Worm (Caenorhabditis elegans) whole organism, L1 larva: ENCODE results near the gene nhr-242.

Experiments used
- C34B4.2 ChIP-seq: sonication (generic microtip); optimal IDR thresholded peaks from 2 replicates; lab custom pipeline; 2017; ENCODE audit warnings: mild to moderate bottlenecking, missing genetic modification characterization, missing compliant biosample characterization
- ceh-63 ChIP-seq: fragments of 200-800 bp; sonication (Bioruptor generic); optimal IDR thresholded peaks from 2 replicates; lab custom pipeline; 2018; ENCODE audit warnings: mild to moderate bottlenecking, missing genetic modification characterization, missing compliant biosample characterization
- ceh-8 ChIP-seq: fragments of 200-800 bp; sonication (Bioruptor generic); optimal IDR thresholded peaks from 2 replicates; lab custom pipeline; 2018; ENCODE audit warnings: mild to moderate bottlenecking, missing genetic modification characterization, moderate library complexity, missing compliant biosample characterization
- egl-27 ChIP-seq, 2 experiments: fragments of 150-350 bp in 1 of 2; sonication (generic microtip); optimal IDR thresholded peaks; 3 replicates each; lab custom pipeline; 2017 to 2018; ENCODE audit warnings: missing biosample characterization in 2 of 2, missing genetic modification characterization in 2 of 2, missing genetic modification reagents in 2 of 2
- fos-1 ChIP-seq: fragments of 150-350 bp; optimal IDR thresholded peaks from 2 replicates; lab custom pipeline; 2014; ENCODE audit warnings: missing biosample characterization, missing genetic modification characterization
- lin-14 ChIP-seq: fragments of 200-800 bp; sonication (Bioruptor generic); optimal IDR thresholded peaks from 2 replicates; lab custom pipeline; 2018; ENCODE audit warnings: mild to moderate bottlenecking, missing genetic modification characterization, moderate library complexity, missing compliant biosample characterization
- lin-35 ChIP-seq, 2 experiments: fragments of 150-350 bp; optimal IDR thresholded peaks; 2 replicates each; lab custom pipeline; 2014; ENCODE audit warnings: missing biosample characterization in 2 of 2, missing genetic modification characterization in 2 of 2, missing genetic modification reagents in 2 of 2
- mab-9 ChIP-seq: fragments of 200-800 bp; sonication (Bioruptor generic); IDR thresholded peaks from 2 replicates; pipeline ENCODE4 v1.3.6; 2022; ENCODE audit warnings: missing genetic modification reagents, missing genetic modification characterization, missing compliant biosample characterization
- mef-2 ChIP-seq: fragments of 150-350 bp; optimal IDR thresholded peaks from 2 replicates; lab custom pipeline; 2014; ENCODE audit warnings: missing biosample characterization, missing genetic modification characterization
- mep-1 ChIP-seq: fragments of 150-350 bp; optimal IDR thresholded peaks from 2 replicates; lab custom pipeline; 2014; ENCODE audit warnings: missing biosample characterization, missing genetic modification characterization
- nhr-12 ChIP-seq: sonication (generic microtip); optimal IDR thresholded peaks from 2 replicates; lab custom pipeline; 2017; ENCODE audit warnings: missing biosample characterization, missing genetic modification characterization
- nhr-19 ChIP-seq: fragments of 200-800 bp; sonication (Bioruptor generic); conservative IDR thresholded peaks from 2 replicates; pipeline ENCODE4 v1.3.6; 2022; ENCODE audit warnings: missing genetic modification characterization, missing compliant biosample characterization
- nhr-85 ChIP-seq: sonication (generic microtip); peaks from one replicate; lab custom pipeline; 2016; ENCODE audit warnings: missing genetic modification characterization, inconsistent platforms, missing compliant biosample characterization
- skn-1 ChIP-seq: fragments of 150-350 bp; optimal IDR thresholded peaks from 2 replicates; lab custom pipeline; 2014; ENCODE audit warnings: missing biosample characterization, missing genetic modification characterization
- snpc-4 ChIP-seq: fragments of 150-350 bp; optimal IDR thresholded peaks from 2 replicates; lab custom pipeline; 2014; ENCODE audit warnings: missing biosample characterization, missing genetic modification characterization
- sptf-1 ChIP-seq: fragments of 150-350 bp; optimal IDR thresholded peaks from 2 replicates; lab custom pipeline; 2014; ENCODE audit warnings: missing biosample characterization, missing genetic modification characterization
- swsn-7 ChIP-seq: sonication (generic microtip); optimal IDR thresholded peaks from 2 replicates; lab custom pipeline; 2016; ENCODE audit warnings: missing genetic modification characterization, missing compliant biosample characterization
- unc-130 ChIP-seq: fragments of 150-350 bp; optimal IDR thresholded peaks from 2 replicates; lab custom pipeline; 2017; ENCODE audit warnings: missing biosample characterization, missing genetic modification characterization, inconsistent platforms
- unc-86 ChIP-seq: sonication (generic microtip); optimal IDR thresholded peaks from 2 replicates; lab custom pipeline; 2016; ENCODE audit warnings: missing genetic modification characterization, missing compliant biosample characterization
- ztf-4 ChIP-seq: fragments of 150-350 bp; optimal IDR thresholded peaks from 2 replicates; lab custom pipeline; 2014; ENCODE audit warnings: missing biosample characterization, missing genetic modification characterization

The nhr-242 gene

DNA sequence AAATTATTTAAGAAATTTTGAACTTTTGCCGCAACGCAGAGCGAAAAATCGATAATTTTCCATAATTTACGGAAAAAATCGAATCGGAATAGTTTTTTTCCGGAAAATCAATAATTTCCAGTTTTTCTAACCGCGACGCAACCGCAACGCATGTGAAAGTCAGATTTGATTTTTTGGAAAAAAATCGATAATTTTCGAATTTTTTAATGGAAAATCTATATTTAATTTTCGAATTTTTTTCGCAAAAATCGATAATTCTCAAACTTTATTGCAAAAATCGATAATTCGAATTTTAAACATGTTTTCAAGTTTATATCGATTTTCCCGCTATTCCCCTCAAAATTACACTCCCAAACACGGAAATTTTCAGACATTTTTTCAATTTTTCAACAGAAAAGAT lies 51.1 kb downstream of the nhr-242 start:
- TF ChIP-seq nhr-85: no peak
- no peak for TF ChIP-seq skn-1 (tag; lab: Kevin White, UChicago)
- TF ChIP-seq swsn-7 (tag; lab: Kevin White, UChicago): no peak
- no peak for TF ChIP-seq mef-2
- no peak for TF ChIP-seq snpc-4 (tag; lab: Kevin White, UChicago)
- TF ChIP-seq ceh-8 (GFP tag; lab: Kevin White, UChicago): no peak
- no peak for TF ChIP-seq nhr-12 (tag; lab: Kevin White, UChicago)
- no peak for TF ChIP-seq ztf-4 (tag; lab: Kevin White, UChicago)

DNA sequence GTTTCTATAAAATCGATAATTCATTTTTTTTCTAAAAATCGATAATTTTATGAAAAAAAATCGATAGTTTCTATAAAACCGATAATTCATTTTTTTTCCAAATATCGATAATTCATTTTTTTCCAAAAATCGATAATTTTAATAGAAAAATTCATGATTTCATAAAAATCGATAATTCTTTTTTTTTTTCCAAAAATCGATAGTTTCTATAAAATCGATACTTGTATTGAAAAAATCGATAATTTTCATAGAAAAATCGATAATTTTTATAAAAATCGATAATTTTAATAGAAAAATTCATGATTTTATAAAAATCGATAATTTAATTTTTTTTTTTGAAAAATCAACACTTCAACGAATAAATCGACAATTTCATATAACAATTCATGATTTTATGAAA lies 52.1 kb downstream of the nhr-242 start:
- TF ChIP-seq unc-130 (tag; lab: Kevin White, UChicago) (no peak), unc-86 (no peak), fos-1 (tag; lab: Kevin White, UChicago) (no peak), ceh-63 (GFP tag; lab: Kevin White, UChicago) (no peak), mab-9 (GFP tag; lab: Robert Waterston, UW) (no peak), egl-27 (tag; optimal IDR thresholded peaks at IDR 0.05; lab: Kevin White, UChicago) (no peak), lin-35 (GFP tag; optimal IDR thresholded peaks at IDR 0.05; lab: Kevin White, UChicago) (no peak), ztf-4 (tag; lab: Kevin White, UChicago) (no peak), nhr-85 (no peak), nhr-19 (GFP tag; lab: Robert Waterston, UW) (no peak), sptf-1 (tag; lab: Kevin White, UChicago) (no peak), lin-14 (GFP tag; lab: Kevin White, UChicago) (no peak), C34B4.2 (no peak), mep-1 (no peak), snpc-4 (tag; lab: Kevin White, UChicago) (no peak)
